Fruit fly (Drosophila melanogaster) whole organism, adult: Measurements from ENCODE around the gene Pburs.

Experiments
- ovo ChIP-seq: fragments of 200-800 bp; sonication (Bioruptor generic); optimal IDR thresholded peaks from 2 replicates; lab custom pipeline; 2016; ENCODE audit warnings: missing biosample characterization, missing genetic modification characterization
- pad ChIP-seq: fragments of 200-800 bp; sonication (Bioruptor generic); optimal IDR thresholded peaks from 3 replicates; lab custom pipeline; 2017; ENCODE audit warnings: missing biosample characterization, missing genetic modification characterization, mild to moderate bottlenecking, moderate library complexity, missing genetic modification reagents

DNA sequence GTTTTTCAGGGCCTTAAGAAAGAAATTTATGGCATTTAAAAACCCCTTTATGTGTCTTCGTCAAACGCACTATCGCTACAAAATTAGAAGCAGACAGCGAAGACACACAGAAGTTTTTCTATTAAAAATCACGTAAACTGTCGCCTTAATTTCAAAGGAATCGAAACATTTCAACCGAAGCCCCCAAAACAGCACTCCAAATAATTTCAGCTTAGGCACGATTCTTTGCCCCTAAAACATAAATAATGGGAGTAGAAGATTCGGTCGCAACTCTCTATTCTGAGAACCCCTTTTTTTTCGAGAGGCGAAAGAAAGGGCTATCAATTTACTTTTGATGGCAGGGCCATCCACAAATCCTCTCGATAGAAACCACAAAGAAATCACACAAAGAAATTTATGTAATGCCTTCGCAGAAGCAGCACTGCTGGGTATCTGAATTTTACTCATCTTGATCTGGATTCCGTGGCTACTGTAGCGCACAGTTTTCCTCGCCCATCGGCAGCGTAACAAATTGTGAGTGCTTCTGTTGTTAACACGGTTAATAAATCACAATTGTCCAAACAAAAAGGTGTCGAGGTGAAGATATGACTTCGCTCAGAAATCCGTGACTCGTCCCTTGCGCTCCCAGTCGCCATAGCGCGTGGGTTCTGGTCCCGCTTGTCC, 32.9 kb upstream of the Pburs start:
- TF ChIP-seq pad (GFP tag; lab: Kevin White, UChicago) (no peak), ovo (GFP tag; lab: Kevin White, UChicago) (no peak)
